Fruit fly (Drosophila melanogaster) S2 (cell line): ENCODE measurements around the gene CG14402.

Experiments
- CG8478 ChIP-seq: fragments of >200 bp; optimal IDR thresholded peaks from 2 replicates; lab custom pipeline; 2018
- CTCF ChIP-seq, 2 experiments: fragments of >200 bp; optimal IDR thresholded peaks; 2 replicates each; lab custom pipeline; 2018

- no peak for TF ChIP-seq CTCF (optimal IDR thresholded peaks at IDR 0.05; lab: Kevin White, UChicago)
- no peak for TF ChIP-seq CG8478 (lab: Kevin White, UChicago)
These were observed 23.8 kb upstream of the CG14402 start for dm6 chr2L:20825265-20825664.
